Fruit fly (Drosophila melanogaster) whole organism, embryonic: ENCODE data around the gene CG18744.
A peak's percentile ranks its signal among the peaks of the same experiment; 100 is the strongest.

Experiments used
- ATbp ChIP-seq: fragments of 200-800 bp; sonication (Bioruptor generic); optimal IDR thresholded peaks from 2 replicates; lab custom pipeline; 2017; ENCODE audit warnings: missing biosample characterization, mild to moderate bottlenecking, missing genetic modification characterization, missing genetic modification reagents
- Aef1 ChIP-seq: fragments of 200-800 bp; sonication (Bioruptor generic); IDR thresholded peaks from 3 replicates; pipeline ENCODE4 v1.3.6; 2022; ENCODE audit warnings: missing biosample characterization, missing genetic modification characterization
- Asciz ChIP-seq: fragments of 200-800 bp; sonication (Bioruptor generic); optimal IDR thresholded peaks from 2 replicates; lab custom pipeline; 2017; ENCODE audit warnings: missing biosample characterization, mild to moderate bottlenecking, missing genetic modification characterization, missing genetic modification reagents
- Atf6 ChIP-seq: fragments of 200-800 bp; sonication (Bioruptor generic); IDR thresholded peaks from 2 replicates; pipeline ENCODE4 v1.3.6; 2022; ENCODE audit warnings: missing biosample characterization, missing genetic modification characterization
- CG10431 ChIP-seq: fragments of 200-800 bp; sonication (Bioruptor generic); optimal IDR thresholded peaks from 3 replicates; lab custom pipeline; 2018; ENCODE audit warnings: missing biosample characterization, mild to moderate bottlenecking, missing genetic modification characterization
- CG10462 ChIP-seq: fragments of 200-800 bp; sonication (Bioruptor generic); optimal IDR thresholded peaks from 2 replicates; lab custom pipeline; 2016; ENCODE audit warnings: missing biosample characterization, missing genetic modification characterization
- CG15269 ChIP-seq: fragments of 200-800 bp; sonication (Bioruptor generic); optimal IDR thresholded peaks from 2 replicates; lab custom pipeline; 2018; ENCODE audit warnings: missing biosample characterization, mild to moderate bottlenecking, missing genetic modification characterization, moderate library complexity
- CG18599 ChIP-seq: fragments of 200-800 bp; sonication (Bioruptor generic); optimal IDR thresholded peaks from 3 replicates; lab custom pipeline; 2017; ENCODE audit warnings: missing biosample characterization, missing genetic modification characterization, mild to moderate bottlenecking, moderate library complexity, missing genetic modification reagents
- CG2116 ChIP-seq: fragments of 200-800 bp; sonication (Bioruptor generic); optimal IDR thresholded peaks from 3 replicates; lab custom pipeline; 2018; ENCODE audit warnings: missing biosample characterization, mild to moderate bottlenecking, missing genetic modification characterization
- CG2199 ChIP-seq: fragments of 200-800 bp; sonication (Bioruptor generic); IDR thresholded peaks from 3 replicates; pipeline ENCODE4 v1.3.6; 2022; ENCODE audit warnings: missing biosample characterization, missing genetic modification characterization
- CG3163 ChIP-seq: fragments of 200-800 bp; sonication (Bioruptor generic); optimal IDR thresholded peaks from 3 replicates; lab custom pipeline; 2016; ENCODE audit warnings: missing biosample characterization, missing genetic modification characterization
- CG32532 ChIP-seq: fragments of 200-800 bp; sonication (Bioruptor generic); IDR thresholded peaks from 2 replicates; pipeline ENCODE4 v1.3.6; 2022; ENCODE audit warnings: missing biosample characterization, missing genetic modification characterization
- CG32767 ChIP-seq: fragments of 200-800 bp; sonication (Bioruptor generic); IDR thresholded peaks from 2 replicates; pipeline ENCODE4 v1.3.6; 2022; ENCODE audit warnings: missing biosample characterization, missing genetic modification characterization
- CG6765 ChIP-seq: fragments of 200-800 bp; sonication (Bioruptor generic); optimal IDR thresholded peaks from 3 replicates; lab custom pipeline; 2017; ENCODE audit warnings: missing biosample characterization, mild to moderate bottlenecking, missing genetic modification characterization
- CG7745 ChIP-seq: fragments of 200-800 bp; sonication (Bioruptor generic); optimal IDR thresholded peaks from 2 replicates; lab custom pipeline; 2018; ENCODE audit warnings: missing biosample characterization, mild to moderate bottlenecking, missing genetic modification characterization, moderate library complexity
- CG7987 ChIP-seq: fragments of 200-800 bp; sonication (Bioruptor generic); optimal IDR thresholded peaks from 2 replicates; lab custom pipeline; 2018; ENCODE audit warnings: missing biosample characterization, mild to moderate bottlenecking, missing genetic modification characterization, moderate library complexity
- CG8290 ChIP-seq, 3 experiments: fragments of 200-800 bp; sonication (Bioruptor generic); optimal IDR thresholded peaks; 2 replicates each; lab custom pipeline; 2016 to 2019; ENCODE audit warnings: missing biosample characterization in 3 of 3, missing genetic modification characterization in 3 of 3, mild to moderate bottlenecking in 2 of 3, moderate library complexity in 1 of 3
- CG8388 ChIP-seq: fragments of 200-800 bp; sonication (Bioruptor generic); optimal IDR thresholded peaks from 2 replicates; lab custom pipeline; 2019; ENCODE audit warnings: missing biosample characterization, mild to moderate bottlenecking, missing genetic modification characterization, moderate library complexity
- CG8478 ChIP-seq: fragments of >200 bp; optimal IDR thresholded peaks from 2 replicates; lab custom pipeline; 2018
- CG9215 ChIP-seq: fragments of 200-800 bp; sonication (Bioruptor generic); IDR thresholded peaks from 2 replicates; pipeline ENCODE4 v1.3.6; 2022; ENCODE audit warnings: missing biosample characterization, missing genetic modification characterization
- CG9609 ChIP-seq: fragments of 200-800 bp; sonication (Bioruptor generic); optimal IDR thresholded peaks from 3 replicates; lab custom pipeline; 2016; ENCODE audit warnings: missing biosample characterization, missing genetic modification characterization
- D ChIP-seq, 2 experiments: fragments of 200-800 bp in 1 of 2; fragments of >200 bp in 1 of 2; sonication (Bioruptor generic) in 1 of 2; optimal IDR thresholded peaks; 2 replicates in 1 of 2; 3 replicates in 1 of 2; lab custom pipeline; 2017; ENCODE audit warnings: mild to moderate bottlenecking in 1 of 2, missing biosample characterization in 1 of 2, missing genetic modification characterization in 1 of 2, missing genetic modification reagents in 1 of 2
- E2f2 ChIP-seq: fragments of 200-800 bp; sonication (Bioruptor generic); IDR thresholded peaks from 2 replicates; pipeline ENCODE4 v1.3.6; 2022; ENCODE audit warnings: missing biosample characterization, missing genetic modification characterization
- Fer1 ChIP-seq: fragments of 200-800 bp; sonication (Bioruptor generic); optimal IDR thresholded peaks from 2 replicates; lab custom pipeline; 2017; ENCODE audit warnings: missing biosample characterization, mild to moderate bottlenecking, missing genetic modification characterization
- Hr51 ChIP-seq, 2 experiments: fragments of 200-800 bp; sonication (Bioruptor generic); optimal IDR thresholded peaks; 2 replicates in 1 of 2; 3 replicates in 1 of 2; lab custom pipeline; 2016 to 2018; ENCODE audit warnings: missing biosample characterization in 2 of 2, missing genetic modification characterization in 2 of 2, mild to moderate bottlenecking in 1 of 2, moderate library complexity in 1 of 2
- Lpt ChIP-seq: fragments of >200 bp; optimal IDR thresholded peaks from 2 replicates; lab custom pipeline; 2018; ENCODE audit warnings: missing biosample characterization, missing genetic modification characterization
- MESR4 ChIP-seq: fragments of 200-800 bp; sonication (Bioruptor generic); optimal IDR thresholded peaks from 2 replicates; lab custom pipeline; 2018; ENCODE audit warnings: missing biosample characterization, mild to moderate bottlenecking, missing genetic modification characterization, moderate library complexity
- Mes4 ChIP-seq: fragments of 200-800 bp; sonication (Bioruptor generic); optimal IDR thresholded peaks from 2 replicates; lab custom pipeline; 2016; ENCODE audit warnings: missing biosample characterization, missing genetic modification characterization
- Neu2 ChIP-seq: fragments of 200-800 bp; sonication (Bioruptor generic); optimal IDR thresholded peaks from 3 replicates; lab custom pipeline; 2016; ENCODE audit warnings: missing biosample characterization, missing genetic modification characterization, borderline replicate concordance
- PHDP ChIP-seq: fragments of 200-800 bp; sonication (Bioruptor generic); optimal IDR thresholded peaks from 3 replicates; lab custom pipeline; 2018; ENCODE audit warnings: missing biosample characterization, mild to moderate bottlenecking, missing genetic modification characterization, moderate library complexity
- Ssrp ChIP-seq: fragments of 200-800 bp; sonication (Bioruptor generic); optimal IDR thresholded peaks from 2 replicates; lab custom pipeline; 2018; ENCODE audit warnings: missing biosample characterization, mild to moderate bottlenecking, missing genetic modification characterization, moderate library complexity
- bbx ChIP-seq: fragments of 200-800 bp; sonication (Bioruptor generic); IDR thresholded peaks from 2 replicates; pipeline ENCODE4 v1.3.6; 2022; ENCODE audit warnings: missing biosample characterization, missing genetic modification characterization; ENCODE audit not compliant: partially characterized antibody
- dpn ChIP-seq, 2 experiments: fragments of 200-800 bp; sonication (Bioruptor generic); optimal IDR thresholded peaks; 3 replicates each; lab custom pipeline; 2016; ENCODE audit warnings: missing biosample characterization in 2 of 2, missing genetic modification characterization in 2 of 2
- eyg ChIP-seq: fragments of 200-800 bp; sonication (Bioruptor generic); optimal IDR thresholded peaks from 3 replicates; lab custom pipeline; 2016; ENCODE audit warnings: missing biosample characterization, missing genetic modification characterization
- grn ChIP-seq: fragments of 200-800 bp; sonication (Bioruptor generic); optimal IDR thresholded peaks from 3 replicates; lab custom pipeline; 2017; ENCODE audit warnings: missing biosample characterization, missing genetic modification characterization
- hth ChIP-seq: fragments of >200 bp; optimal IDR thresholded peaks from 2 replicates; lab custom pipeline; 2017; ENCODE audit warnings: inconsistent platforms
- insv ChIP-seq, 2 experiments: fragments of 200-800 bp; sonication (Bioruptor generic); optimal IDR thresholded peaks; 3 replicates each; lab custom pipeline; 2016 to 2018; ENCODE audit warnings: missing biosample characterization in 2 of 2, missing genetic modification characterization in 2 of 2
- inv ChIP-seq: fragments of 200-800 bp; sonication (Bioruptor generic); IDR thresholded peaks from 2 replicates; pipeline ENCODE4 v1.3.6; 2022; ENCODE audit warnings: missing biosample characterization, missing genetic modification characterization; ENCODE audit not compliant: partially characterized antibody
- lilli ChIP-seq: fragments of 200-800 bp; sonication (Bioruptor generic); optimal IDR thresholded peaks from 3 replicates; lab custom pipeline; 2016; ENCODE audit warnings: missing biosample characterization, missing genetic modification characterization
- lov ChIP-seq, 2 experiments: fragments of 200-800 bp in 1 of 2; fragments of >200 bp in 1 of 2; sonication (Bioruptor generic) in 1 of 2; IDR thresholded peaks in 1 of 2; optimal IDR thresholded peaks in 1 of 2; 2 replicates in 1 of 2; 3 replicates in 1 of 2; pipeline versions ENCODE4 v1.3.6 to Lab custom; 2017 to 2022; ENCODE audit warnings: missing biosample characterization in 1 of 2, missing genetic modification characterization in 1 of 2
- pfk ChIP-seq: fragments of 200-800 bp; sonication (Bioruptor generic); optimal IDR thresholded peaks from 2 replicates; lab custom pipeline; 2018; ENCODE audit warnings: missing biosample characterization, mild to moderate bottlenecking, missing genetic modification characterization, moderate library complexity
- pum ChIP-seq: fragments of 200-800 bp; sonication (Bioruptor generic); optimal IDR thresholded peaks from 2 replicates; lab custom pipeline; 2016; ENCODE audit warnings: missing biosample characterization, missing genetic modification characterization
- ranshi ChIP-seq: fragments of 200-800 bp; sonication (Bioruptor generic); IDR thresholded peaks from 2 replicates; pipeline ENCODE4 v1.3.6; 2022; ENCODE audit warnings: missing biosample characterization, missing genetic modification characterization
- ro ChIP-seq: fragments of 200-800 bp; sonication (Bioruptor generic); IDR thresholded peaks from 2 replicates; pipeline ENCODE4 v1.3.6; 2022; ENCODE audit warnings: missing biosample characterization, missing genetic modification characterization
- sens ChIP-seq: fragments of 200-800 bp; sonication (Bioruptor generic); peaks from one replicate; lab custom pipeline; 2016; ENCODE audit warnings: missing biosample characterization, missing genetic modification characterization
- so ChIP-seq: fragments of 200-800 bp; sonication (Bioruptor generic); IDR thresholded peaks from 3 replicates; pipeline ENCODE4 v1.3.6; 2022; ENCODE audit warnings: missing biosample characterization, missing genetic modification characterization
- vnd ChIP-seq: fragments of 200-800 bp; sonication (Bioruptor generic); IDR thresholded peaks from 3 replicates; pipeline ENCODE4 v1.3.6; 2022; ENCODE audit warnings: missing biosample characterization, missing genetic modification characterization; ENCODE audit not compliant: partially characterized antibody
- wor ChIP-seq: fragments of 200-800 bp; sonication (Bioruptor generic); IDR thresholded peaks from 2 replicates; pipeline ENCODE4 v1.3.6; 2022; ENCODE audit warnings: missing biosample characterization, missing genetic modification characterization
- zen ChIP-seq: fragments of 200-800 bp; sonication (Bioruptor generic); optimal IDR thresholded peaks from 3 replicates; lab custom pipeline; 2018; ENCODE audit warnings: missing biosample characterization, mild to moderate bottlenecking, missing genetic modification characterization, moderate library complexity
- zf30C ChIP-seq: fragments of 200-800 bp; sonication (Bioruptor generic); optimal IDR thresholded peaks from 3 replicates; lab custom pipeline; 2018; ENCODE audit warnings: missing biosample characterization, mild to moderate bottlenecking, missing genetic modification characterization

The CG18744 gene

DNA sequence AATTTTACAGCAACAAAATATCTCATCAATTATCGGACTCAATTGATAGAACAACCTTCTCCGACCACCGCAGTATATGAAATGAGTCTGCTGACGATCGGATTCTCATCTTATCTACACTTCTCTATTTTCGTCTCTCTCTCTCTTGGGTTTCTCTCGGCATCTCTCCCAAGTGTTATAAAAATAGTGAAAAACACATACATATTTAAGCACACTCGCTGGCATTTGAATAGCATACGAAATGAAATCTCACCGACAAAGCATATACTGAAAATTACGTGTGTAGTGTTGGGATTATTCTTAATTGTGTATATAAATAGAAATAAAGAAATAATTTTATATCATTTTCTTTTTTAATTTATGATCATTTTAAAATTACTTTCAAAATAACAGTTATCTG, 48.6 kb downstream of the CG18744 start, which contains the start of gene pyd3 (continued):
- TF ChIP-seq sens (peak; percentile 47), CG3163 (no peak), CG32767 (GFP tag; lab: Robert Waterston, UW) (no peak; the same call in 1 of the 2 replicates), CG10431 (GFP tag; lab: Kevin White, UChicago) (no peak), CG8290 (GFP tag; optimal IDR thresholded peaks at IDR 0.05; lab: Kevin White, UChicago) (no peak), CG8290 (tag; optimal IDR thresholded peaks at IDR 0.05; lab: Kevin White, UChicago) (no peak), wor (GFP tag; lab: Robert Waterston, UW) (no peak), pum (GFP tag; lab: Kevin White, UChicago) (no peak), CG9215 (GFP tag; lab: Robert Waterston, UW) (no peak), insv (GFP tag; optimal IDR thresholded peaks at IDR 0.05; lab: Kevin White, UChicago) (no peak), PHDP (tag; lab: Kevin White, UChicago) (peak; percentile 51), Hr51 (GFP tag; optimal IDR thresholded peaks at IDR 0.05; lab: Kevin White, UChicago) (peak in 1 of 2 experiments; percentile 24), hth (lab: Kevin White, UChicago) (no peak), zen (tag; lab: Kevin White, UChicago) (no peak), Neu2 (GFP tag; lab: Kevin White, UChicago) (no peak), CG32532 (GFP tag; lab: Robert Waterston, UW) (peak; percentile 35; the same call in 1 of the 2 replicates), CG2116 (no peak), Asciz (GFP tag; lab: Kevin White, UChicago) (no peak), zf30C (GFP tag; lab: Kevin White, UChicago) (no peak), dpn (GFP tag; optimal IDR thresholded peaks at IDR 0.05; lab: Kevin White, UChicago) (no peak), CG9609 (GFP tag; lab: Kevin White, UChicago) (no peak), D (optimal IDR thresholded peaks at IDR 0.05; lab: Kevin White, UChicago) (no peak), D (GFP tag; optimal IDR thresholded peaks at IDR 0.05; lab: Kevin White, UChicago) (no peak), vnd (GFP tag; lab: Robert Waterston, UW) (no peak), ranshi (GFP tag; lab: Robert Waterston, UW) (peak; percentile 25; the same call in 1 of the 2 replicates), Aef1 (GFP tag; lab: Robert Waterston, UW) (no peak), E2f2 (no peak), MESR4 (GFP tag; lab: Kevin White, UChicago) (no peak), Lpt (GFP tag; lab: Kevin White, UChicago) (no peak), ro (no peak), CG6765 (GFP tag; lab: Kevin White, UChicago) (no peak), CG8478 (lab: Kevin White, UChicago) (no peak), lilli (GFP tag; lab: Kevin White, UChicago) (no peak), bbx (GFP tag; lab: Robert Waterston, UW) (no peak), Atf6 (GFP tag; lab: Robert Waterston, UW) (no peak), Mes4 (GFP tag; lab: Kevin White, UChicago) (no peak), CG7987 (GFP tag; lab: Kevin White, UChicago) (no peak), lov (optimal IDR thresholded peaks at IDR 0.05; lab: Kevin White, UChicago) (no peak), lov (GFP tag; IDR thresholded peaks at IDR 0.05; lab: Robert Waterston, UW) (no peak), CG2199 (GFP tag; lab: Robert Waterston, UW) (no peak), CG15269 (tag; lab: Kevin White, UChicago) (peak; percentile 16), CG10462 (GFP tag; lab: Kevin White, UChicago) (no peak), Ssrp (tag; lab: Kevin White, UChicago) (no peak), pfk (GFP tag; lab: Kevin White, UChicago) (no peak), eyg (GFP tag; lab: Kevin White, UChicago) (no peak), grn (no peak), so (GFP tag; lab: Robert Waterston, UW) (no peak), Fer1 (no peak), CG7745 (tag; lab: Kevin White, UChicago) (no peak), CG18599 (GFP tag; lab: Kevin White, UChicago) (peak; percentile 12), ATbp (GFP tag; lab: Kevin White, UChicago) (no peak), CG8388 (GFP tag; lab: Kevin White, UChicago) (peak; percentile 19), inv (GFP tag; lab: Robert Waterston, UW) (no peak)
